Fruit fly (Drosophila melanogaster) whole organism, embryonic: Measurements from ENCODE around the gene Plod.
A peak's percentile ranks its signal among the peaks of the same experiment; 100 is the strongest.

Source experiments
- Ada2b ChIP-seq: fragments of 200-800 bp; sonication (Bioruptor generic); IDR thresholded peaks from 2 replicates; pipeline ENCODE4 v1.3.6; 2022; ENCODE audit warnings: missing biosample characterization, missing genetic modification characterization
- CG10147 ChIP-seq: fragments of 200-800 bp; sonication (Bioruptor generic); optimal IDR thresholded peaks from 2 replicates; lab custom pipeline; 2019; ENCODE audit warnings: missing biosample characterization, mild to moderate bottlenecking, missing genetic modification characterization, moderate library complexity
- CG10267 ChIP-seq: fragments of 200-800 bp; sonication (Bioruptor generic); optimal IDR thresholded peaks from 2 replicates; lab custom pipeline; 2018; ENCODE audit warnings: missing biosample characterization, mild to moderate bottlenecking, missing genetic modification characterization, moderate library complexity
- CG11504 ChIP-seq: fragments of 200-800 bp; sonication (Bioruptor generic); optimal IDR thresholded peaks from 3 replicates; lab custom pipeline; 2019; ENCODE audit warnings: missing biosample characterization, mild to moderate bottlenecking, missing genetic modification characterization, moderate library complexity
- CG12391 ChIP-seq: fragments of 200-800 bp; sonication (Bioruptor generic); optimal IDR thresholded peaks from 3 replicates; lab custom pipeline; 2018; ENCODE audit warnings: missing biosample characterization, mild to moderate bottlenecking, missing genetic modification characterization, moderate library complexity
- CG17359 ChIP-seq: fragments of 200-800 bp; sonication (Bioruptor generic); optimal IDR thresholded peaks from 3 replicates; lab custom pipeline; 2018; ENCODE audit warnings: missing biosample characterization, mild to moderate bottlenecking, missing genetic modification characterization, moderate library complexity
- CG17385 ChIP-seq: fragments of 200-800 bp; sonication (Bioruptor generic); optimal IDR thresholded peaks from 3 replicates; lab custom pipeline; 2018; ENCODE audit warnings: missing biosample characterization, mild to moderate bottlenecking, missing genetic modification characterization
- CG17829 ChIP-seq: fragments of 200-800 bp; optimal IDR thresholded peaks from 2 replicates; lab custom pipeline; 2019; ENCODE audit warnings: missing biosample characterization, mild to moderate bottlenecking, missing genetic modification characterization, moderate library complexity
- CG18262 ChIP-seq: fragments of 200-800 bp; optimal IDR thresholded peaks from 3 replicates; lab custom pipeline; 2019; ENCODE audit warnings: missing biosample characterization, mild to moderate bottlenecking, missing genetic modification characterization, moderate library complexity
- CG18764 ChIP-seq: fragments of 200-800 bp; sonication (Bioruptor generic); optimal IDR thresholded peaks from 3 replicates; lab custom pipeline; 2016; ENCODE audit warnings: missing biosample characterization, missing genetic modification characterization
- CG2120 ChIP-seq: fragments of 200-800 bp; sonication (Bioruptor generic); optimal IDR thresholded peaks from 3 replicates; lab custom pipeline; 2016; ENCODE audit warnings: missing biosample characterization, missing genetic modification characterization
- CG2678 ChIP-seq: fragments of 200-800 bp; sonication (Bioruptor generic); optimal IDR thresholded peaks from 3 replicates; lab custom pipeline; 2019; ENCODE audit warnings: missing biosample characterization, mild to moderate bottlenecking, missing genetic modification characterization, moderate library complexity
- CG2712 ChIP-seq: fragments of 200-800 bp; optimal IDR thresholded peaks from 3 replicates; lab custom pipeline; 2019; ENCODE audit warnings: missing biosample characterization, mild to moderate bottlenecking, missing genetic modification characterization, moderate library complexity
- CG32532 ChIP-seq: fragments of 200-800 bp; sonication (Bioruptor generic); IDR thresholded peaks from 2 replicates; pipeline ENCODE4 v1.3.6; 2022; ENCODE audit warnings: missing biosample characterization, missing genetic modification characterization
- CG32772 ChIP-seq: fragments of 200-800 bp; sonication (Bioruptor generic); IDR thresholded peaks from 2 replicates; pipeline ENCODE4 v1.3.6; 2022; ENCODE audit warnings: missing biosample characterization, missing genetic modification characterization
- CG7271 ChIP-seq: fragments of 200-800 bp; sonication (Bioruptor generic); optimal IDR thresholded peaks from 2 replicates; lab custom pipeline; 2018; ENCODE audit warnings: missing biosample characterization, mild to moderate bottlenecking, missing genetic modification characterization, moderate library complexity
- CG7839 ChIP-seq: fragments of 200-800 bp; sonication (Bioruptor generic); optimal IDR thresholded peaks from 3 replicates; lab custom pipeline; 2018; ENCODE audit warnings: missing biosample characterization, mild to moderate bottlenecking, missing genetic modification characterization, moderate library complexity
- CG8924 ChIP-seq: fragments of 200-800 bp; optimal IDR thresholded peaks from 3 replicates; lab custom pipeline; 2019; ENCODE audit warnings: missing biosample characterization, mild to moderate bottlenecking, missing genetic modification characterization, moderate library complexity
- CG9932 ChIP-seq: fragments of 200-800 bp; sonication (Bioruptor generic); IDR thresholded peaks from 2 replicates; pipeline ENCODE4 v1.3.6; 2022; ENCODE audit warnings: missing biosample characterization, missing genetic modification characterization
- CoRest ChIP-seq: fragments of 200-800 bp; sonication (Bioruptor generic); optimal IDR thresholded peaks from 3 replicates; lab custom pipeline; 2018; ENCODE audit warnings: missing biosample characterization, mild to moderate bottlenecking, missing genetic modification characterization, moderate library complexity
- Ets65A ChIP-seq: fragments of 200-800 bp; sonication (Bioruptor generic); peaks from one replicate; lab custom pipeline; 2016; ENCODE audit warnings: missing biosample characterization, missing genetic modification characterization
- Hr3 ChIP-seq: fragments of 200-800 bp; sonication (Bioruptor generic); optimal IDR thresholded peaks from 3 replicates; lab custom pipeline; 2016; ENCODE audit warnings: missing biosample characterization, missing genetic modification characterization
- PHDP ChIP-seq: fragments of 200-800 bp; sonication (Bioruptor generic); optimal IDR thresholded peaks from 3 replicates; lab custom pipeline; 2018; ENCODE audit warnings: missing biosample characterization, mild to moderate bottlenecking, missing genetic modification characterization, moderate library complexity
- Rfx ChIP-seq: fragments of 200-800 bp; sonication (Bioruptor generic); IDR thresholded peaks from 2 replicates; pipeline ENCODE4 v1.3.6; 2022; ENCODE audit warnings: missing biosample characterization, missing genetic modification characterization
- Xrp1 ChIP-seq: fragments of 200-800 bp; sonication (Bioruptor generic); IDR thresholded peaks from 2 replicates; pipeline ENCODE4 v1.3.6; 2022; ENCODE audit warnings: missing biosample characterization, missing genetic modification characterization
- bsh ChIP-seq, 2 experiments: fragments of 200-800 bp; sonication (Bioruptor generic); optimal IDR thresholded peaks; 2 replicates each; lab custom pipeline; 2017 to 2018; ENCODE audit warnings: mild to moderate bottlenecking in 2 of 2, missing biosample characterization in 2 of 2, missing genetic modification characterization in 2 of 2, moderate library complexity in 1 of 2
- cg ChIP-seq: fragments of 200-800 bp; sonication (Bioruptor generic); optimal IDR thresholded peaks from 3 replicates; lab custom pipeline; 2019; ENCODE audit warnings: missing biosample characterization, mild to moderate bottlenecking, missing genetic modification characterization, moderate library complexity
- dmrt11E ChIP-seq: fragments of 200-800 bp; sonication (Bioruptor generic); optimal IDR thresholded peaks from 3 replicates; lab custom pipeline; 2018; ENCODE audit warnings: missing biosample characterization, mild to moderate bottlenecking, missing genetic modification characterization, moderate library complexity
- dysf ChIP-seq: fragments of 200-800 bp; sonication (Bioruptor generic); IDR thresholded peaks from 3 replicates; pipeline ENCODE4 v1.3.6; 2022; ENCODE audit warnings: missing biosample characterization, missing genetic modification characterization
- gem ChIP-seq: fragments of 200-800 bp; sonication (Bioruptor generic); optimal IDR thresholded peaks from 2 replicates; lab custom pipeline; 2019; ENCODE audit warnings: missing biosample characterization, mild to moderate bottlenecking, missing genetic modification characterization, moderate library complexity
- grau ChIP-seq: fragments of 200-800 bp; optimal IDR thresholded peaks from 3 replicates; lab custom pipeline; 2019; ENCODE audit warnings: missing biosample characterization, mild to moderate bottlenecking, missing genetic modification characterization, moderate library complexity
- grn ChIP-seq: fragments of 200-800 bp; sonication (Bioruptor generic); optimal IDR thresholded peaks from 3 replicates; lab custom pipeline; 2017; ENCODE audit warnings: missing biosample characterization, missing genetic modification characterization
- lmd ChIP-seq: fragments of 200-800 bp; sonication (Bioruptor generic); IDR thresholded peaks from 2 replicates; pipeline ENCODE4 v1.3.6; 2022; ENCODE audit warnings: missing biosample characterization, missing genetic modification characterization
- prd ChIP-seq, 3 experiments: fragments of >200 bp in 2 of 3; fragments of 200-800 bp in 1 of 3; sonication (Bioruptor generic) in 1 of 3; optimal IDR thresholded peaks in 2 of 3; IDR thresholded peaks in 1 of 3; 2 replicates in 2 of 3; 3 replicates in 1 of 3; pipeline versions ENCODE4 v1.3.6 to Lab custom; 2017 to 2022; ENCODE audit warnings: missing biosample characterization in 1 of 3, missing genetic modification characterization in 1 of 3
- pzg ChIP-seq: fragments of 200-800 bp; sonication (Bioruptor generic); optimal IDR thresholded peaks from 3 replicates; lab custom pipeline; 2018; ENCODE audit warnings: missing biosample characterization, mild to moderate bottlenecking, missing genetic modification characterization, moderate library complexity
- row ChIP-seq: fragments of 200-800 bp; sonication (Bioruptor generic); IDR thresholded peaks from 3 replicates; pipeline ENCODE4 v1.3.6; 2022; ENCODE audit warnings: missing biosample characterization, missing genetic modification characterization
- scrt ChIP-seq: fragments of 200-800 bp; sonication (Bioruptor generic); optimal IDR thresholded peaks from 2 replicates; lab custom pipeline; 2018; ENCODE audit warnings: missing biosample characterization, mild to moderate bottlenecking, missing genetic modification characterization, moderate library complexity
- slbo ChIP-seq: fragments of 200-800 bp; sonication (Bioruptor generic); IDR thresholded peaks from 2 replicates; pipeline ENCODE4 v1.3.6; 2022; ENCODE audit warnings: missing biosample characterization, missing genetic modification characterization
- sr ChIP-seq: fragments of 200-800 bp; sonication (Bioruptor generic); IDR thresholded peaks from 3 replicates; pipeline ENCODE4 v1.3.6; 2022; ENCODE audit warnings: missing biosample characterization, missing genetic modification characterization
- stwl ChIP-seq: fragments of 200-800 bp; sonication (Bioruptor generic); optimal IDR thresholded peaks from 3 replicates; lab custom pipeline; 2018; ENCODE audit warnings: missing biosample characterization, mild to moderate bottlenecking, missing genetic modification characterization, moderate library complexity
- trem ChIP-seq: fragments of 200-800 bp; optimal IDR thresholded peaks from 3 replicates; lab custom pipeline; 2019; ENCODE audit warnings: missing biosample characterization, mild to moderate bottlenecking, missing genetic modification characterization, moderate library complexity
- unpg ChIP-seq: fragments of 200-800 bp; sonication (Bioruptor generic); optimal IDR thresholded peaks from 3 replicates; lab custom pipeline; 2018; ENCODE audit warnings: missing biosample characterization, mild to moderate bottlenecking, missing genetic modification characterization, moderate library complexity
- vvl ChIP-seq: fragments of 200-800 bp; sonication (Bioruptor generic); IDR thresholded peaks from 2 replicates; pipeline ENCODE4 v1.3.6; 2022; ENCODE audit warnings: missing biosample characterization, missing genetic modification characterization
- zfh1 ChIP-seq: fragments of 200-800 bp; sonication (Bioruptor generic); IDR thresholded peaks from 3 replicates; pipeline ENCODE4 v1.3.6; 2022; ENCODE audit warnings: missing biosample characterization, missing genetic modification characterization

Gene Plod

DNA sequence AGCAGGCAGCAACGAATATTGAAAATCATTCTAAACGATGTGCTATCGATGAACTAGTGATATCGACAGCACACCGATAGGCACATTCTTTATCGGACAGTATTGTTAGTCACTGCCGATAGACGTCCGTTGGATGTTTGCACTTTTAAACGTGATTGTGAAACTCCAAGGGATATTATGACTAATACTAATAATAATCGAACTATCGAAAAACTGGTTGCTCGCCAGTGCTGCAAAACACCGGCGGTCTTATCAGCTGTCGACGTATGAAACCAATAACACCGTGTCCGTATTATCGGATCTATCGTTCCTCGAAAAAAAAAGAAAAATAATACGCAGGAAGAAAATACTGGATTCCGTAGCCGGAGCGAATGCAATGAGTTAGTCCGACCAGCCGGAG lies 4.7 kb upstream of the Plod start, which contains the start of the genes Ube3a and CG7600 (continued):
- no peak for TF ChIP-seq sr (GFP tag; lab: Robert Waterston, UW)
- peak; percentile 49 for TF ChIP-seq CoRest (tag; lab: Kevin White, UChicago)
- no peak for TF ChIP-seq Hr3 (GFP tag; lab: Kevin White, UChicago)

DNA sequence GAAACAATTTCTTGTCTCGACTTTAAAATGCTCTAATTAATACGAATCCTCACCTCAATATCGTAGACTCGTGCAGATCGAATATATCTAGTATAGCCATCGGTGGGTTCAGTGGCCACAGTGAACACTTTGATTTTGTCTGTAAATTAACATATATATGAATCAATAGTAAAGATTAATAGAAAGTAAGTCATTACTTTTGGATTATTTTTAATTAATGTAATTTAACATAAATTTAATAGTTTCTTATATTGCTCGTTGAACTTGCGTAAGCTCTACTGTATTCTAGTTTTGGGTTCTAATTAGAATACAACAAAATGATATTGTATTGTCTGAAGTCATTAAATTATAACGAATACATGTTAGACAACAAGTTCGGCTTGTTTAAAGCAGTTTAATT lies 964 bp downstream of the Plod start:
- TF ChIP-seq CG11504 (tag; lab: Kevin White, UChicago) (no peak), trem (tag; lab: Kevin White, UChicago) (no peak), PHDP (tag; lab: Kevin White, UChicago) (peak; percentile 6), CG8924 (tag; lab: Kevin White, UChicago) (peak; percentile 4), grn (GFP tag; lab: Kevin White, UChicago) (no peak), stwl (tag; lab: Kevin White, UChicago) (no peak), CG17829 (tag; lab: Kevin White, UChicago) (peak; percentile 3), bsh (GFP tag; optimal IDR thresholded peaks at IDR 0.05; lab: Kevin White, UChicago) (peak in 1 of 2 experiments; percentile 30), CG2678 (tag; lab: Kevin White, UChicago) (peak; percentile 48), CG17385 (peak; percentile 33), CG2712 (peak; percentile 43), Ets65A (GFP tag; lab: Kevin White, UChicago) (no peak), Xrp1 (GFP tag; lab: Robert Waterston, UW) (peak; percentile 49; the same call in 1 of the 2 replicates), CG12391 (tag; lab: Kevin White, UChicago) (peak; percentile 11), CG7839 (tag; lab: Kevin White, UChicago) (peak; percentile 25), prd (optimal IDR thresholded peaks at IDR 0.05; lab: Kevin White, UChicago) (no peak), prd (GFP tag; IDR thresholded peaks at IDR 0.05; lab: Robert Waterston, UW) (peak; percentile 51; the same call in 1 of the 3 replicates), CG2120 (GFP tag; lab: Kevin White, UChicago) (peak; percentile 7), lmd (GFP tag; lab: Robert Waterston, UW) (peak; percentile 37; the same call in 1 of the 2 replicates), unpg (GFP tag; lab: Kevin White, UChicago) (peak; percentile 28), CG10267 (tag; lab: Kevin White, UChicago) (peak; percentile 13), CG18764 (GFP tag; lab: Kevin White, UChicago) (no peak), dysf (GFP tag; lab: Robert Waterston, UW) (peak; percentile 32; the same call in 1 of the 3 replicates), row (GFP tag; lab: Robert Waterston, UW) (peak; percentile 45; the same call in 2 of the 3 replicates), pzg (GFP tag; lab: Kevin White, UChicago) (no peak), CG32532 (peak; percentile 63; the same call in 1 of the 2 replicates), CG32772 (GFP tag; lab: Robert Waterston, UW) (peak; percentile 17; the same call in 1 of the 2 replicates), grau (tag; lab: Kevin White, UChicago) (peak; percentile 87), slbo (GFP tag; lab: Robert Waterston, UW) (peak; percentile 67), vvl (GFP tag; lab: Robert Waterston, UW) (peak; percentile 44; the same call in 1 of the 2 replicates), CG10147 (GFP tag; lab: Kevin White, UChicago) (peak; percentile 20), CG17359 (tag; lab: Kevin White, UChicago) (peak; percentile 24), CG18262 (tag; lab: Kevin White, UChicago) (peak; percentile 24), Rfx (GFP tag; lab: Robert Waterston, UW) (peak; percentile 68), Ada2b (no peak), CG9932 (peak; percentile 60), cg (GFP tag; lab: Kevin White, UChicago) (no peak), CG7271 (tag; lab: Kevin White, UChicago) (peak; percentile 19), zfh1 (GFP tag; lab: Robert Waterston, UW) (0 out of 3 replicates have a peak, but pooled peaks have one; percentile 6), CoRest (tag; lab: Kevin White, UChicago) (peak; percentile 20), gem (tag; lab: Kevin White, UChicago) (peak; percentile 46), scrt (GFP tag; lab: Kevin White, UChicago) (no peak), dmrt11E (tag; lab: Kevin White, UChicago) (peak; percentile 17)
